Worm (Caenorhabditis elegans) whole organism, mixed stage, embryonic: ENCODE results near the gene alh-9.

ENCODE experiments used
- blmp-1 ChIP-seq: fragments of 150-350 bp; optimal IDR thresholded peaks from 2 replicates; lab custom pipeline; 2014; ENCODE audit warnings: missing biosample characterization, missing genetic modification characterization
- ceh-43 ChIP-seq: fragments of 200-800 bp; sonication (Bioruptor generic); optimal IDR thresholded peaks from 2 replicates; lab custom pipeline; 2018; ENCODE audit warnings: mild to moderate bottlenecking, missing genetic modification characterization, moderate library complexity, missing compliant biosample characterization
- ces-1 ChIP-seq: fragments of 150-350 bp; optimal IDR thresholded peaks from 2 replicates; lab custom pipeline; 2014; ENCODE audit warnings: missing biosample characterization, missing genetic modification reagents, missing genetic modification characterization
- drap-1 ChIP-seq: fragments of 200-800 bp; sonication (Bioruptor generic); optimal IDR thresholded peaks from 3 replicates; lab custom pipeline; 2018; ENCODE audit warnings: mild to moderate bottlenecking, missing genetic modification characterization, missing compliant biosample characterization
- hlh-1 ChIP-seq: fragments of 150-350 bp; optimal IDR thresholded peaks from 2 replicates; lab custom pipeline; 2014; ENCODE audit warnings: missing biosample characterization, missing genetic modification reagents, missing genetic modification characterization
- nhr-12 ChIP-seq: fragments of 150-350 bp; optimal IDR thresholded peaks from 2 replicates; lab custom pipeline; 2014; ENCODE audit warnings: missing biosample characterization, missing genetic modification characterization
- nhr-28 ChIP-seq: fragments of 150-350 bp; optimal IDR thresholded peaks from 2 replicates; lab custom pipeline; 2014; ENCODE audit warnings: missing biosample characterization, missing genetic modification characterization
- nhr-76 ChIP-seq: sonication (generic microtip); optimal IDR thresholded peaks from 2 replicates; lab custom pipeline; 2017; ENCODE audit warnings: missing biosample characterization, missing genetic modification characterization
- unc-62 ChIP-seq: fragments of 150-350 bp; optimal IDR thresholded peaks from 2 replicates; lab custom pipeline; 2014; ENCODE audit warnings: missing biosample characterization, missing genetic modification reagents, missing genetic modification characterization

ce11 chrIII:5859008-5859407, 3.2 kb downstream of the alh-9 start, which contains the start of gene dpf-4:
- TF ChIP-seq nhr-76 (tag; lab: Kevin White, UChicago) (no peak), ces-1 (GFP tag; lab: Kevin White, UChicago) (no peak), unc-62 (GFP tag; lab: Kevin White, UChicago) (no peak), hlh-1 (no peak), nhr-12 (no peak), blmp-1 (no peak), ceh-43 (GFP tag; lab: Kevin White, UChicago) (no peak), nhr-28 (tag; lab: Kevin White, UChicago) (no peak), drap-1 (GFP tag; lab: Kevin White, UChicago) (no peak)
